Fruit fly (Drosophila melanogaster): ENCODE results near the gene Kots.

Kots gene

dm6 chr3R:13984922-13985581 lies 21.1 kb upstream of the Kots start (continued):
- TF ChIP-seq CG9817 (tag; optimal IDR thresholded peaks at IDR 0.05) (peak; percentile 26), wek (GFP tag; optimal IDR thresholded peaks at IDR 0.05) (no peak), TFAM (GFP tag; optimal IDR thresholded peaks at IDR 0.05) (no peak), E2f2 (GFP tag; IDR thresholded peaks at IDR 0.05) (peak; percentile 40; the same call in 1 of the 2 replicates), Elba2 (GFP tag; optimal IDR thresholded peaks at IDR 0.05) (peak; percentile 69), lov (optimal IDR thresholded peaks at IDR 0.05) (no peak), lov (GFP tag; IDR thresholded peaks at IDR 0.05) (peak; percentile 68; the same call in 1 of the 3 replicates), Taf1 (GFP tag; IDR thresholded peaks at IDR 0.05) (no peak), CG14441 (GFP tag; IDR thresholded peaks at IDR 0.05) (peak; percentile 58), HLH4C (GFP tag; IDR thresholded peaks at IDR 0.05; ENCODE audit: partially characterized antibody) (no peak), hb (GFP tag; IDR thresholded peaks at IDR 0.05; ENCODE audit: partially characterized antibody) (no peak), insv (GFP tag; optimal IDR thresholded peaks at IDR 0.05) (no peak), CG14050 (GFP tag; IDR thresholded peaks at IDR 0.05) (peak; percentile 63), prd (optimal IDR thresholded peaks at IDR 0.05) (no peak), prd (GFP tag; IDR thresholded peaks at IDR 0.05) (peak; percentile 94), CG12744 (GFP tag; optimal IDR thresholded peaks at IDR 0.05) (peak; percentile 28), CG1024 (GFP tag; IDR thresholded peaks at IDR 0.05) (peak; percentile 59), cato (GFP tag; optimal IDR thresholded peaks at IDR 0.05; ENCODE audit: borderline replicate concordance) (peak; percentile 6), CG31441 (GFP tag; IDR thresholded peaks at IDR 0.05) (peak; percentile 86), Xrp1 (GFP tag; IDR thresholded peaks at IDR 0.05) (peak; percentile 89), CG18476 (GFP tag; optimal IDR thresholded peaks at IDR 0.05) (peak; percentile 74), dan (GFP tag; IDR thresholded peaks at IDR 0.05) (peak; percentile 36; the same call in 1 of the 2 replicates), psq (GFP tag; optimal IDR thresholded peaks at IDR 0.05) (peak; percentile 26), crp (GFP tag; optimal IDR thresholded peaks at IDR 0.05) (no peak), ap (GFP tag; IDR thresholded peaks at IDR 0.05) (no peak), pros (GFP tag; optimal IDR thresholded peaks at IDR 0.05) (no peak), CG12155 (GFP tag; optimal IDR thresholded peaks at IDR 0.05) (peak; percentile 69), gt (GFP tag; IDR thresholded peaks at IDR 0.05) (peak; percentile 53), zfh1 (GFP tag; IDR thresholded peaks at IDR 0.05) (peak; percentile 89), CG6854 (GFP tag; optimal IDR thresholded peaks at IDR 0.05) (peak; percentile 43), CG1602 (GFP tag; optimal IDR thresholded peaks at IDR 0.05) (peak; percentile 66), pho (GFP tag; optimal IDR thresholded peaks at IDR 0.05) (no peak), CG6791 (GFP tag; IDR thresholded peaks at IDR 0.05; ENCODE audit: partially characterized antibody) (no peak), B-H1 (GFP tag; IDR thresholded peaks at IDR 0.05) (peak; percentile 49), Ada2b (GFP tag; IDR thresholded peaks at IDR 0.05) (peak; percentile 67), CG1832 (GFP tag; optimal IDR thresholded peaks at IDR 0.05) (no peak), CG8924 (tag; optimal IDR thresholded peaks at IDR 0.05) (peak; percentile 86), dmrt11E (tag; optimal IDR thresholded peaks at IDR 0.05) (peak; percentile 92), Stat92E (GFP tag; optimal IDR thresholded peaks at IDR 0.05) (no peak), PHDP (tag; optimal IDR thresholded peaks at IDR 0.05) (peak; percentile 58), Eip74EF (GFP tag; optimal IDR thresholded peaks at IDR 0.05) (peak in 1 of 2 experiments; percentile 30), pnt (GFP tag; optimal IDR thresholded peaks at IDR 0.05) (peak; percentile 72), sens (GFP tag) (peak; percentile 97), Ets65A (GFP tag) (peak; percentile 83), gcm2 (GFP tag; optimal IDR thresholded peaks at IDR 0.05) (no peak), GATAe (GFP tag; conservative IDR thresholded peaks at IDR 0.05) (no peak), CG4404 (GFP tag; IDR thresholded peaks at IDR 0.05) (peak; percentile 91), CG42726 (GFP tag; IDR thresholded peaks at IDR 0.05; ENCODE audit: partially characterized antibody) (no peak), Doc3 (GFP tag; IDR thresholded peaks at IDR 0.05; ENCODE audit: partially characterized antibody) (no peak), cg (GFP tag; optimal IDR thresholded peaks at IDR 0.05) (peak; percentile 58)
